Worm (Caenorhabditis elegans): Measurements from ENCODE around the gene Y37E11AL.3.

- TF ChIP-seq him-1 (tag; optimal IDR thresholded peaks at IDR 0.05), result no peak
- TF ChIP-seq W03F9.2 (tag; optimal IDR thresholded peaks at IDR 0.05), result no peak
These were observed 25.9 kb downstream of the Y37E11AL.3 start for ce11 chrIV:3720644-3721043.

All from whole organism, L4/young adult.